Worm (Caenorhabditis elegans) whole organism, L4 larva: ENCODE data around the gene Y49E10.16.
A peak's percentile ranks its signal among the peaks of the same experiment; 100 is the strongest.

Experiments
- F10B5.3 ChIP-seq: sonication (generic microtip); optimal IDR thresholded peaks from 2 replicates; lab custom pipeline; 2016; ENCODE audit warnings: mild to moderate bottlenecking, missing genetic modification characterization, missing compliant biosample characterization
- F37D6.2 ChIP-seq: sonication (generic microtip); optimal IDR thresholded peaks from 2 replicates; lab custom pipeline; 2016; ENCODE audit warnings: mild to moderate bottlenecking, missing genetic modification characterization, missing compliant biosample characterization
- F49E8.2 ChIP-seq: sonication (generic microtip); optimal IDR thresholded peaks from 2 replicates; lab custom pipeline; 2016; ENCODE audit warnings: missing compliant biosample characterization, mild to moderate bottlenecking, missing genetic modification characterization, borderline replicate concordance
- Y75B8A.6 ChIP-seq: fragments of 200-800 bp; sonication (Bioruptor generic); IDR thresholded peaks from 2 replicates; pipeline ENCODE4 v1.3.6; 2022; ENCODE audit warnings: missing genetic modification reagents, missing genetic modification characterization, missing compliant biosample characterization
- aha-1 ChIP-seq: fragments of 150-350 bp; peaks from one replicate; lab custom pipeline; 2014; ENCODE audit warnings: missing biosample characterization, missing genetic modification characterization
- ama-1 ChIP-seq: fragments of 150-350 bp; optimal IDR thresholded peaks from 2 replicates; lab custom pipeline; 2014; ENCODE audit warnings: inconsistent platforms, mixed read lengths
- attf-4 ChIP-seq: sonication (generic microtip); optimal IDR thresholded peaks from 3 replicates; lab custom pipeline; 2017; ENCODE audit warnings: missing biosample characterization, missing genetic modification characterization
- ceh-32 ChIP-seq: sonication (generic microtip); optimal IDR thresholded peaks from 2 replicates; lab custom pipeline; 2016; ENCODE audit warnings: mild to moderate bottlenecking, missing genetic modification characterization, missing compliant biosample characterization; ENCODE audit not compliant: poor library complexity
- ceh-62 ChIP-seq: sonication (generic microtip); optimal IDR thresholded peaks from 2 replicates; lab custom pipeline; 2017; ENCODE audit warnings: missing biosample characterization, missing genetic modification characterization
- daf-16 ChIP-seq, 3 experiments: sonication (generic microtip); optimal IDR thresholded peaks; 2 replicates each; lab custom pipeline; 2016 to 2017; ENCODE audit warnings: missing genetic modification characterization in 3 of 3, missing genetic modification reagents in 3 of 3, mild to moderate bottlenecking in 2 of 3, missing compliant biosample characterization in 2 of 3, missing biosample characterization in 1 of 3, moderate library complexity in 1 of 3
- daf-19 ChIP-seq: fragments of 200-800 bp; sonication (Bioruptor generic); conservative IDR thresholded peaks from 2 replicates; pipeline ENCODE4 v1.3.6; 2022; ENCODE audit warnings: missing genetic modification characterization, missing compliant biosample characterization
- daf-8 ChIP-seq: fragments of 200-800 bp; sonication (Bioruptor generic); IDR thresholded peaks from 2 replicates; pipeline ENCODE4 v1.3.6; 2022; ENCODE audit warnings: missing genetic modification characterization, missing compliant biosample characterization
- dmd-6 ChIP-seq: fragments of 200-800 bp; sonication (Bioruptor generic); IDR thresholded peaks from 2 replicates; pipeline ENCODE4 v1.3.6; 2022; ENCODE audit warnings: missing genetic modification reagents, missing genetic modification characterization, missing compliant biosample characterization
- dpl-1 ChIP-seq: fragments of 150-350 bp; optimal IDR thresholded peaks from 2 replicates; lab custom pipeline; 2014; ENCODE audit warnings: missing biosample characterization, missing genetic modification reagents, missing genetic modification characterization
- dve-1 ChIP-seq: sonication (generic microtip); optimal IDR thresholded peaks from 2 replicates; lab custom pipeline; 2017; ENCODE audit warnings: antibody characterized with exemption, mild to moderate bottlenecking, missing genetic modification characterization, missing compliant biosample characterization; ENCODE audit not compliant: insufficient read depth
- egl-27 ChIP-seq: sonication (generic microtip); optimal IDR thresholded peaks from 3 replicates; lab custom pipeline; 2017; ENCODE audit warnings: missing biosample characterization, missing genetic modification reagents, missing genetic modification characterization
- fos-1 ChIP-seq: fragments of 150-350 bp; optimal IDR thresholded peaks from 2 replicates; lab custom pipeline; 2014; ENCODE audit warnings: missing biosample characterization, missing genetic modification characterization
- hlh-11 ChIP-seq: fragments of 200-800 bp; sonication (Bioruptor generic); optimal IDR thresholded peaks from 2 replicates; lab custom pipeline; 2018; ENCODE audit warnings: mild to moderate bottlenecking, missing genetic modification characterization, missing compliant biosample characterization
- hlh-30 ChIP-seq: sonication (generic microtip); optimal IDR thresholded peaks from 2 replicates; lab custom pipeline; 2017; ENCODE audit warnings: antibody characterized with exemption, mild to moderate bottlenecking, missing genetic modification characterization, missing compliant biosample characterization; ENCODE audit not compliant: insufficient read depth
- lin-1 ChIP-seq: fragments of 200-800 bp; sonication (Bioruptor generic); IDR thresholded peaks from 2 replicates; pipeline ENCODE4 v1.3.6; 2022; ENCODE audit warnings: missing genetic modification reagents, missing genetic modification characterization, missing compliant biosample characterization
- lsy-2 ChIP-seq, 2 experiments: fragments of 150-350 bp in 1 of 2; sonication (generic microtip) in 1 of 2; optimal IDR thresholded peaks; 2 replicates each; lab custom pipeline; 2014 to 2017; ENCODE audit warnings: missing biosample characterization in 2 of 2, missing genetic modification characterization in 2 of 2
- mdl-1 ChIP-seq, 2 experiments: fragments of 150-350 bp in 1 of 2; sonication (generic microtip) in 1 of 2; optimal IDR thresholded peaks; 2 replicates each; lab custom pipeline; 2014 to 2017; ENCODE audit warnings: missing biosample characterization in 2 of 2, missing genetic modification characterization in 2 of 2
- mep-1 ChIP-seq: fragments of 150-350 bp; sonication (generic microtip); optimal IDR thresholded peaks from 3 replicates; lab custom pipeline; 2014; ENCODE audit warnings: missing biosample characterization, missing genetic modification characterization
- mes-2 ChIP-seq: sonication (generic microtip); optimal IDR thresholded peaks from 2 replicates; lab custom pipeline; 2016; ENCODE audit warnings: missing genotype, mild to moderate bottlenecking, missing genetic modification characterization, missing compliant biosample characterization; ENCODE audit not compliant: poor library complexity, severe bottlenecking
- nhr-237 ChIP-seq: sonication (generic microtip); optimal IDR thresholded peaks from 2 replicates; lab custom pipeline; 2017; ENCODE audit warnings: missing biosample characterization, missing genetic modification characterization
- nhr-25 ChIP-seq: sonication (generic microtip); optimal IDR thresholded peaks from 2 replicates; lab custom pipeline; 2017; ENCODE audit warnings: missing genetic modification characterization, mild to moderate bottlenecking, missing compliant biosample characterization, antibody characterized with exemption, moderate library complexity, borderline replicate concordance; ENCODE audit not compliant: insufficient read depth
- nhr-28 ChIP-seq: fragments of 150-350 bp; optimal IDR thresholded peaks from 2 replicates; lab custom pipeline; 2014; ENCODE audit warnings: missing biosample characterization, missing genetic modification characterization
- nhr-41 ChIP-seq: fragments of 200-800 bp; sonication (Bioruptor generic); IDR thresholded peaks from 2 replicates; pipeline ENCODE4 v1.3.6; 2022; ENCODE audit warnings: missing genetic modification reagents, missing genetic modification characterization, missing compliant biosample characterization
- nhr-42 ChIP-seq: fragments of 200-800 bp; sonication (Bioruptor generic); IDR thresholded peaks from 2 replicates; pipeline ENCODE4 v1.3.6; 2022; ENCODE audit warnings: missing genetic modification characterization, missing compliant biosample characterization
- nhr-6 ChIP-seq: fragments of 150-350 bp; optimal IDR thresholded peaks from 2 replicates; lab custom pipeline; 2014; ENCODE audit warnings: missing biosample characterization, missing genetic modification characterization
- nhr-77 ChIP-seq: fragments of 150-350 bp; optimal IDR thresholded peaks from 2 replicates; lab custom pipeline; 2014; ENCODE audit warnings: missing biosample characterization, missing genetic modification characterization
- pha-4 ChIP-seq, 2 experiments: fragments of 150-350 bp in 1 of 2; fragments of 200-800 bp in 1 of 2; sonication (Bioruptor generic) in 1 of 2; IDR thresholded peaks in 1 of 2; optimal IDR thresholded peaks in 1 of 2; 2 replicates each; pipeline versions ENCODE4 v1.3.6 to Lab custom; 2014 to 2022; ENCODE audit warnings: missing genetic modification characterization in 2 of 2, missing genetic modification reagents in 2 of 2, missing biosample characterization in 1 of 2, missing compliant biosample characterization in 1 of 2
- pqm-1 ChIP-seq: sonication (generic microtip); optimal IDR thresholded peaks from 2 replicates; lab custom pipeline; 2017; ENCODE audit warnings: missing biosample characterization, missing genetic modification characterization
- skn-1 ChIP-seq: fragments of 150-350 bp; optimal IDR thresholded peaks from 2 replicates; lab custom pipeline; 2014; ENCODE audit warnings: missing biosample characterization, missing genetic modification characterization
- snpc-1.2 ChIP-seq: fragments of 200-800 bp; sonication (Bioruptor generic); IDR thresholded peaks from 2 replicates; pipeline ENCODE4 v1.3.6; 2022; ENCODE audit warnings: missing genetic modification reagents, missing genetic modification characterization, missing compliant biosample characterization
- spr-1 ChIP-seq: sonication (generic microtip); optimal IDR thresholded peaks from 2 replicates; lab custom pipeline; 2016; ENCODE audit warnings: mild to moderate bottlenecking, missing genetic modification characterization, missing compliant biosample characterization
- unc-130 ChIP-seq: sonication (generic microtip); optimal IDR thresholded peaks from 2 replicates; lab custom pipeline; 2016; ENCODE audit warnings: missing genetic modification reagents, missing genetic modification characterization, missing compliant biosample characterization
- unc-62 ChIP-seq, 3 experiments: fragments of 150-350 bp in 1 of 3; sonication (generic microtip); optimal IDR thresholded peaks in 2 of 3; peaks in 1 of 3; 1 replicate in 1 of 3; 2 replicates in 2 of 3; lab custom pipeline; 2014 to 2017; ENCODE audit warnings: missing biosample characterization in 3 of 3, missing genetic modification characterization in 3 of 3, missing genetic modification reagents in 3 of 3, missing genotype in 1 of 3
- vab-7 ChIP-seq: fragments of 200-800 bp; sonication (Bioruptor generic); IDR thresholded peaks from 2 replicates; pipeline ENCODE4 v1.3.6; 2022; ENCODE audit warnings: missing genetic modification reagents, missing genetic modification characterization, missing compliant biosample characterization
- zfp-2 ChIP-seq: sonication (generic microtip); optimal IDR thresholded peaks from 2 replicates; lab custom pipeline; 2016; ENCODE audit warnings: mild to moderate bottlenecking, missing genetic modification characterization, missing compliant biosample characterization
- ztf-7 ChIP-seq: fragments of 150-350 bp; optimal IDR thresholded peaks from 2 replicates; lab custom pipeline; 2014; ENCODE audit warnings: missing biosample characterization, missing genetic modification characterization

The Y49E10.16 gene

ce11 chrIII:12424066-12424465, 6.2 kb upstream of the Y49E10.16 start:
- TF ChIP-seq pha-4 (GFP tag; IDR thresholded peaks at IDR 0.05; lab: Robert Waterston, UW) (no peak), pha-4 (tag; optimal IDR thresholded peaks at IDR 0.05; lab: Kevin White, UChicago) (peak; percentile 63), unc-62 (GFP tag; optimal IDR thresholded peaks at IDR 0.05 in 1 of 2; lab: Kevin White, UChicago) (peak in 1 of 2 experiments; percentile 7), unc-62 (tag; optimal IDR thresholded peaks at IDR 0.05; lab: Kevin White, UChicago) (no peak), hlh-11 (peak; percentile 66), pqm-1 (peak; percentile 70), dve-1 (tag; lab: Kevin White, UChicago) (peak; percentile 72), hlh-30 (peak; percentile 85), daf-16 (GFP tag; optimal IDR thresholded peaks at IDR 0.05; lab: Kevin White, UChicago) (no peak), daf-16 (tag; optimal IDR thresholded peaks at IDR 0.05; lab: Kevin White, UChicago) (peak; percentile 44), nhr-77 (tag; lab: Kevin White, UChicago) (peak; percentile 70), attf-4 (tag; lab: Kevin White, UChicago) (no peak), vab-7 (GFP tag; lab: Robert Waterston, UW) (no peak), unc-130 (GFP tag; lab: Kevin White, UChicago) (no peak), ama-1 (no peak), nhr-28 (tag; lab: Kevin White, UChicago) (peak; percentile 89), dmd-6 (GFP tag; lab: Robert Waterston, UW) (peak; percentile 68), lsy-2 (tag; optimal IDR thresholded peaks at IDR 0.05; lab: Kevin White, UChicago) (peak in 1 of 2 experiments; percentile 44), mep-1 (tag; lab: Kevin White, UChicago) (peak; percentile 41), nhr-6 (tag; lab: Kevin White, UChicago) (peak; percentile 83), mes-2 (tag; lab: Kevin White, UChicago) (peak; percentile 35), dpl-1 (peak; percentile 49)
- TF ChIP-seq, all 104 proteins: peak for 15

- TF ChIP-seq daf-8 (GFP tag; lab: Robert Waterston, UW) = no peak
- TF ChIP-seq mep-1 (tag; lab: Kevin White, UChicago) = peak; percentile 28
Observed at ce11 chrIII:12424663-12425062, 5.6 kb upstream of the Y49E10.16 start.

- no peak for TF ChIP-seq spr-1
- TF ChIP-seq nhr-237 = no peak
- no peak for TF ChIP-seq lin-1 (GFP tag; lab: Robert Waterston, UW)
- no peak for TF ChIP-seq Y75B8A.6 (GFP tag; lab: Robert Waterston, UW)
- no peak for TF ChIP-seq F37D6.2 (tag; lab: Kevin White, UChicago)
- TF ChIP-seq egl-27 (tag; lab: Kevin White, UChicago) = no peak
- peak; percentile 60 for TF ChIP-seq ztf-7 (tag; lab: Kevin White, UChicago)
- no peak for TF ChIP-seq nhr-41 (GFP tag; lab: Robert Waterston, UW)
- TF ChIP-seq skn-1 (tag; lab: Kevin White, UChicago) = no peak
- no peak for TF ChIP-seq ceh-32 (tag; lab: Kevin White, UChicago)
- TF ChIP-seq F10B5.3 (tag; lab: Kevin White, UChicago) = no peak
- TF ChIP-seq aha-1 = peak; percentile 91
- TF ChIP-seq ceh-62 (tag; lab: Kevin White, UChicago) = no peak
- TF ChIP-seq nhr-28 (tag; lab: Kevin White, UChicago) = peak; percentile 2
- TF ChIP-seq daf-8 (GFP tag; lab: Robert Waterston, UW) = no peak
- no peak for TF ChIP-seq nhr-25 (tag; lab: Kevin White, UChicago)
- no peak for TF ChIP-seq fos-1 (tag; lab: Kevin White, UChicago)
- no peak for TF ChIP-seq snpc-1.2 (GFP tag; lab: Robert Waterston, UW)
- no peak for TF ChIP-seq hlh-30
- TF ChIP-seq lsy-2 (tag; optimal IDR thresholded peaks at IDR 0.05; lab: Kevin White, UChicago) = no peak
- TF ChIP-seq mdl-1 (tag; optimal IDR thresholded peaks at IDR 0.05; lab: Kevin White, UChicago) = no peak
- no peak for TF ChIP-seq nhr-42 (GFP tag; lab: Robert Waterston, UW)
- TF ChIP-seq F49E8.2 (tag; lab: Kevin White, UChicago) = no peak
- no peak for TF ChIP-seq daf-19
- TF ChIP-seq mep-1 (tag; lab: Kevin White, UChicago) = peak; percentile 67
- TF ChIP-seq zfp-2 (tag; lab: Kevin White, UChicago) = no peak
Observed at ce11 chrIII:12425846-12426405, 4.4 kb upstream of the Y49E10.16 start.
